Worm (Caenorhabditis elegans) whole organism, L2 larva: ENCODE measurements around the gene srw-97.

ENCODE experiments used
- mdl-1 ChIP-seq, 2 experiments: fragments of 150-350 bp in 1 of 2; sonication (generic microtip) in 1 of 2; optimal IDR thresholded peaks; 2 replicates each; lab custom pipeline; 2017; ENCODE audit warnings: missing biosample characterization in 2 of 2, missing genetic modification characterization in 2 of 2
- ztf-11 ChIP-seq: sonication (generic microtip); optimal IDR thresholded peaks from 2 replicates; lab custom pipeline; 2017; ENCODE audit warnings: missing biosample characterization, missing genetic modification characterization

DNA sequence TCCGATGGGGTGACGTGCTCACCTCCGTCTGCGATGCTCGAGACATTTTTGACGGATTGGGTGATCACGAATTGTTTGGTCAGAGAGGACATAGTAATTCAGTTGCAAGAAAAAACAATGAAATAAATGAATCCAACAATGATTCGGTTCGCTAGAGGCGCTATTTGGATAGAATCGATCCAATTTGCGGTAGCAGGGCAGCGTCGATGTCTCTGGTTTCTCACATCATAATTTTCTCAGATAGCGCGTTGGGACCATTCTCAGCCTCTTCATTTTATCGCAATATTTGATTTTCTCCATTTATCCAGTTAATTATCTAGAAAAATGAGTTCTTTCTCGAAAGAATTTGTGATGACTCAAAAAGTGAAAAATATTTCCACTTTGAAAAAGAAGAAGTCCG lies 37.6 kb upstream of the srw-97 start, which contains the start of gene sdz-18:
- TF ChIP-seq mdl-1 (tag; optimal IDR thresholded peaks at IDR 0.05; lab: Kevin White, UChicago): no peak
- no peak for TF ChIP-seq ztf-11
